Worm (Caenorhabditis elegans): Measurements from ENCODE around the gene cest-8.

The cest-8 gene

ce11 chrX:12200577-12200976 is 18.9 kb upstream of the cest-8 start:
- TF ChIP-seq vab-15 (tag; optimal IDR thresholded peaks at IDR 0.05) = no peak
- TF ChIP-seq snu-23 (GFP tag; optimal IDR thresholded peaks at IDR 0.05) = peak; percentile 39
- peak; percentile 27 for TF ChIP-seq lin-13 (GFP tag; optimal IDR thresholded peaks at IDR 0.05)
- peak; percentile 90 for TF ChIP-seq nhr-47 (tag; optimal IDR thresholded peaks at IDR 0.05)
- TF ChIP-seq jun-1 (tag; optimal IDR thresholded peaks at IDR 0.05) = no peak
- no peak for TF ChIP-seq rnt-1 (tag; optimal IDR thresholded peaks at IDR 0.05)
- no peak for TF ChIP-seq nhr-12 (tag; optimal IDR thresholded peaks at IDR 0.05)
- TF ChIP-seq fos-1 (tag; optimal IDR thresholded peaks at IDR 0.05) = peak; percentile 74
- TF ChIP-seq sox-4 (tag; optimal IDR thresholded peaks at IDR 0.05) = peak; percentile 82
- TF ChIP-seq nhr-11 (tag; optimal IDR thresholded peaks at IDR 0.05) = peak; percentile 84
- no peak for TF ChIP-seq C34B4.2 (tag; optimal IDR thresholded peaks at IDR 0.05)
- TF ChIP-seq mef-2 (tag; optimal IDR thresholded peaks at IDR 0.05) = peak; percentile 9
- no peak for TF ChIP-seq sup-37 (GFP tag; optimal IDR thresholded peaks at IDR 0.05)
- TF ChIP-seq ceh-63 (GFP tag; optimal IDR thresholded peaks at IDR 0.05) = no peak
- no peak for TF ChIP-seq snpc-4 (tag; optimal IDR thresholded peaks at IDR 0.05)
- no peak for TF ChIP-seq ama-1 (optimal IDR thresholded peaks at IDR 0.05)
- TF ChIP-seq hlh-17 (GFP tag; optimal IDR thresholded peaks at IDR 0.05; ENCODE audit: borderline replicate concordance) = no peak
- no peak for TF ChIP-seq mab-9 (GFP tag; IDR thresholded peaks at IDR 0.05)
- TF ChIP-seq zip-4 (GFP tag; optimal IDR thresholded peaks at IDR 0.05) = no peak
- TF ChIP-seq ceh-8 (GFP tag; optimal IDR thresholded peaks at IDR 0.05) = peak; percentile 12
- peak; percentile 36 to 55 for TF ChIP-seq lsy-2 (tag; optimal IDR thresholded peaks at IDR 0.05)
- peak; percentile 45 for TF ChIP-seq nhr-20 (tag; optimal IDR thresholded peaks at IDR 0.05)
- TF ChIP-seq elt-3 (tag; optimal IDR thresholded peaks at IDR 0.05) = no peak
- no peak for TF ChIP-seq nhr-77 (tag; optimal IDR thresholded peaks at IDR 0.05)
- TF ChIP-seq ztf-4 (tag; optimal IDR thresholded peaks at IDR 0.05) = peak; percentile 65
- no peak for TF ChIP-seq efl-3 (GFP tag; optimal IDR thresholded peaks at IDR 0.05)
- TF ChIP-seq ces-1 (GFP tag; optimal IDR thresholded peaks at IDR 0.05) = no peak
- TF ChIP-seq sptf-1 (tag; optimal IDR thresholded peaks at IDR 0.05) = no peak
- TF ChIP-seq zag-1 (tag; optimal IDR thresholded peaks at IDR 0.05) = no peak
- peak; percentile 49 for TF ChIP-seq mep-1 (tag; optimal IDR thresholded peaks at IDR 0.05)
- TF ChIP-seq fkh-4 (tag; optimal IDR thresholded peaks at IDR 0.05; ENCODE audit: borderline replicate concordance) = peak; percentile 50
- peak; percentile 85 for TF ChIP-seq pax-3 (tag; optimal IDR thresholded peaks at IDR 0.05)
- TF ChIP-seq pqm-1 (tag; optimal IDR thresholded peaks at IDR 0.05) = no peak
- TF ChIP-seq nhr-28 (tag; optimal IDR thresholded peaks at IDR 0.05) = no peak
- TF ChIP-seq F16B12.6 (tag; optimal IDR thresholded peaks at IDR 0.05) = no peak
- no peak for TF ChIP-seq lir-3 (tag; optimal IDR thresholded peaks at IDR 0.05; ENCODE audit: poor library complexity)
- TF ChIP-seq fkh-8 (tag; optimal IDR thresholded peaks at IDR 0.05) = peak; percentile 97
- TF ChIP-seq unc-130 (tag; optimal IDR thresholded peaks at IDR 0.05) = no peak
- TF ChIP-seq nhr-71 (tag; optimal IDR thresholded peaks at IDR 0.05) = peak; percentile 86
- peak; percentile 75 for TF ChIP-seq egl-13 (tag; optimal IDR thresholded peaks at IDR 0.05)
- TF ChIP-seq lin-15B (tag; optimal IDR thresholded peaks at IDR 0.05) = no peak
- peak; percentile 3 for TF ChIP-seq ceh-90 (tag; optimal IDR thresholded peaks at IDR 0.05)
- no peak for TF ChIP-seq hlh-4 (tag; optimal IDR thresholded peaks at IDR 0.05)
- no peak for TF ChIP-seq ceh-88 (GFP tag; IDR thresholded peaks at IDR 0.05)
- peak; percentile 97 for TF ChIP-seq dsc-1 (tag; optimal IDR thresholded peaks at IDR 0.05)
- TF ChIP-seq Y116A8C.19 (tag; optimal IDR thresholded peaks at IDR 0.05; ENCODE audit: borderline replicate concordance) = no peak
- TF ChIP-seq ztf-11 (tag; optimal IDR thresholded peaks at IDR 0.05) = peak in 1 of 2 experiments; percentile 34
- TF ChIP-seq nhr-84 (tag; optimal IDR thresholded peaks at IDR 0.05) = no peak
- TF ChIP-seq nhr-76 (tag; optimal IDR thresholded peaks at IDR 0.05) = no peak
- TF ChIP-seq xbp-1 (tag; optimal IDR thresholded peaks at IDR 0.05) = peak; percentile 0
- TF ChIP-seq swsn-7 (tag; optimal IDR thresholded peaks at IDR 0.05) = peak; percentile 72
- peak; percentile 73 for TF ChIP-seq unc-86 (tag; optimal IDR thresholded peaks at IDR 0.05)
- peak; percentile 85 for TF ChIP-seq lin-14 (GFP tag; optimal IDR thresholded peaks at IDR 0.05)
- 0 out of 2 replicates have a peak, but pooled peaks have one; percentile 18 for TF ChIP-seq ets-5 (GFP tag; IDR thresholded peaks at IDR 0.05)
